Worm (Caenorhabditis elegans) whole organism, young adult: Measurements from ENCODE around the gene lin-52.
"Not testable (repeated sequence)": the region's sequence is repeated elsewhere in the genome, so short reads cannot be mapped to it uniquely, and the experiment has no call there.

Experiments used
- B0261.1 ChIP-seq: sonication (generic microtip); optimal IDR thresholded peaks from 2 replicates; lab custom pipeline; 2016; ENCODE audit warnings: mild to moderate bottlenecking, missing genetic modification characterization, moderate library complexity, missing compliant biosample characterization
- D2030.7 ChIP-seq: fragments of 200-800 bp; sonication (Bioruptor generic); IDR thresholded peaks from 2 replicates; pipeline ENCODE4 v1.3.6; 2022; ENCODE audit warnings: missing genetic modification reagents, missing genetic modification characterization, missing compliant biosample characterization
- F33H1.4 ChIP-seq: fragments of 200-800 bp; sonication (Bioruptor generic); IDR thresholded peaks from 2 replicates; pipeline ENCODE4 v1.3.6; 2022; ENCODE audit warnings: missing genetic modification reagents, missing genetic modification characterization, missing compliant biosample characterization
- F37B4.10 ChIP-seq: fragments of 200-800 bp; sonication (Bioruptor generic); IDR thresholded peaks from 2 replicates; pipeline ENCODE4 v1.3.6; 2022; ENCODE audit warnings: missing genetic modification characterization, missing compliant biosample characterization
- F49E8.2 ChIP-seq: sonication (generic microtip); optimal IDR thresholded peaks from 3 replicates; lab custom pipeline; 2017; ENCODE audit warnings: missing genetic modification characterization, mild to moderate bottlenecking, missing compliant biosample characterization, antibody characterized with exemption, moderate library complexity; ENCODE audit not compliant: insufficient read depth
- Y53F4B.3 ChIP-seq: fragments of 200-800 bp; sonication (Bioruptor generic); IDR thresholded peaks from 2 replicates; pipeline ENCODE4 v1.3.6; 2022; ENCODE audit warnings: missing genetic modification reagents, missing genetic modification characterization, missing compliant biosample characterization
- Y67H2A.10 ChIP-seq: fragments of 200-800 bp; sonication (Bioruptor generic); conservative IDR thresholded peaks from 2 replicates; pipeline ENCODE4 v1.3.6; 2022; ENCODE audit warnings: missing genetic modification reagents, missing genetic modification characterization, missing compliant biosample characterization
- Y79H2A.3 ChIP-seq: fragments of 200-800 bp; sonication (Bioruptor generic); conservative IDR thresholded peaks from 2 replicates; pipeline ENCODE4 v1.3.6; 2022; ENCODE audit warnings: missing genetic modification reagents, missing genetic modification characterization, missing compliant biosample characterization
- attf-5 ChIP-seq: fragments of 200-800 bp; sonication (Bioruptor generic); optimal IDR thresholded peaks from 2 replicates; lab custom pipeline; 2018; ENCODE audit warnings: mild to moderate bottlenecking, missing genetic modification characterization, missing compliant biosample characterization
- ccch-3 ChIP-seq: fragments of 200-800 bp; sonication (Bioruptor generic); optimal IDR thresholded peaks from 2 replicates; lab custom pipeline; 2018; ENCODE audit warnings: mild to moderate bottlenecking, missing genetic modification characterization, missing compliant biosample characterization
- ceh-91 ChIP-seq: fragments of 200-800 bp; sonication (Bioruptor generic); IDR thresholded peaks from 2 replicates; pipeline ENCODE4 v1.3.6; 2022; ENCODE audit warnings: missing genetic modification reagents, missing genetic modification characterization, missing compliant biosample characterization
- efl-1 ChIP-seq: fragments of 150-350 bp; optimal IDR thresholded peaks from 2 replicates; lab custom pipeline; 2014; ENCODE audit warnings: missing biosample characterization, missing genetic modification reagents, missing genetic modification characterization
- egrh-3 ChIP-seq: fragments of 200-800 bp; sonication (Bioruptor generic); IDR thresholded peaks from 2 replicates; pipeline ENCODE4 v1.3.6; 2022; ENCODE audit warnings: missing genetic modification reagents, missing genetic modification characterization, missing compliant biosample characterization
- ekl-4 ChIP-seq: fragments of 200-800 bp; sonication (Bioruptor generic); IDR thresholded peaks from 2 replicates; pipeline ENCODE4 v1.3.6; 2022; ENCODE audit warnings: missing genetic modification reagents, missing genetic modification characterization, missing compliant biosample characterization
- hlh-12 ChIP-seq: sonication (generic microtip); optimal IDR thresholded peaks from 2 replicates; lab custom pipeline; 2016; ENCODE audit warnings: missing genetic modification characterization, missing compliant biosample characterization
- hmg-1.2 ChIP-seq: fragments of 200-800 bp; sonication (Bioruptor generic); IDR thresholded peaks from 2 replicates; pipeline ENCODE4 v1.3.6; 2022; ENCODE audit warnings: missing genetic modification reagents, missing genetic modification characterization, missing compliant biosample characterization
- lin-26 ChIP-seq: fragments of 200-800 bp; sonication (Bioruptor generic); IDR thresholded peaks from 2 replicates; pipeline ENCODE4 v1.3.6; 2022; ENCODE audit warnings: missing genetic modification reagents, missing genetic modification characterization, missing compliant biosample characterization
- lin-54 ChIP-seq: fragments of 200-800 bp; sonication (Bioruptor generic); optimal IDR thresholded peaks from 2 replicates; lab custom pipeline; 2018; ENCODE audit warnings: mild to moderate bottlenecking, missing genetic modification characterization, missing compliant biosample characterization
- lsl-1 ChIP-seq: fragments of 200-800 bp; sonication (Bioruptor generic); optimal IDR thresholded peaks from 2 replicates; lab custom pipeline; 2018; ENCODE audit warnings: mild to moderate bottlenecking, missing genetic modification characterization, moderate library complexity, missing compliant biosample characterization
- madf-3 ChIP-seq: fragments of 200-800 bp; sonication (Bioruptor generic); IDR thresholded peaks from 2 replicates; pipeline ENCODE4 v1.3.6; 2022; ENCODE audit warnings: missing genetic modification reagents, missing genetic modification characterization, missing compliant biosample characterization
- madf-6 ChIP-seq: fragments of 200-800 bp; sonication (Bioruptor generic); IDR thresholded peaks from 2 replicates; pipeline ENCODE4 v1.3.6; 2022; ENCODE audit warnings: missing genetic modification reagents, missing genetic modification characterization, missing compliant biosample characterization
- madf-8 ChIP-seq: fragments of 200-800 bp; sonication (Bioruptor generic); conservative IDR thresholded peaks from 2 replicates; pipeline ENCODE4 v1.3.6; 2022; ENCODE audit warnings: missing genetic modification reagents, missing genetic modification characterization, missing compliant biosample characterization
- mcd-1 ChIP-seq: fragments of 200-800 bp; sonication (Bioruptor generic); IDR thresholded peaks from 2 replicates; pipeline ENCODE4 v1.3.6; 2022; ENCODE audit warnings: missing genetic modification reagents, missing genetic modification characterization, missing compliant biosample characterization
- mxl-1 ChIP-seq: sonication (generic microtip); optimal IDR thresholded peaks from 2 replicates; lab custom pipeline; 2016; ENCODE audit warnings: missing genetic modification characterization, missing compliant biosample characterization
- nfya-2 ChIP-seq: fragments of 200-800 bp; sonication (Bioruptor generic); IDR thresholded peaks from 2 replicates; pipeline ENCODE4 v1.3.6; 2022; ENCODE audit warnings: missing genetic modification reagents, missing genetic modification characterization, missing compliant biosample characterization
- nhr-80 ChIP-seq: sonication (generic microtip); optimal IDR thresholded peaks from 2 replicates; lab custom pipeline; 2016; ENCODE audit warnings: missing genetic modification characterization, missing compliant biosample characterization
- pbrm-1 ChIP-seq: fragments of 200-800 bp; sonication (Bioruptor generic); IDR thresholded peaks from 2 replicates; pipeline ENCODE4 v1.3.6; 2022; ENCODE audit warnings: missing genetic modification reagents, missing genetic modification characterization, missing compliant biosample characterization
- rcor-1 ChIP-seq: fragments of 200-800 bp; sonication (Bioruptor generic); IDR thresholded peaks from 2 replicates; pipeline ENCODE4 v1.3.6; 2022; ENCODE audit warnings: missing genetic modification reagents, missing genetic modification characterization, missing compliant biosample characterization
- rpc-1 ChIP-seq, 2 experiments: fragments of 150-350 bp in 1 of 2; sonication (generic microtip) in 1 of 2; optimal IDR thresholded peaks; 2 replicates each; lab custom pipeline; 2014 to 2018; ENCODE audit warnings: missing biosample characterization in 1 of 2, missing genetic modification characterization in 1 of 2, missing genetic modification reagents in 1 of 2, missing genotype in 1 of 2
- snpc-1.3 ChIP-seq: sonication (generic microtip); optimal IDR thresholded peaks from 2 replicates; lab custom pipeline; 2017; ENCODE audit warnings: missing genetic modification characterization, mild to moderate bottlenecking, missing compliant biosample characterization, antibody characterized with exemption, moderate library complexity, missing genotype, missing genetic modification reagents; ENCODE audit not compliant: insufficient read depth
- tbp1 ChIP-seq: fragments of 200-800 bp; sonication (Bioruptor generic); optimal IDR thresholded peaks from 2 replicates; lab custom pipeline; 2018; ENCODE audit warnings: mild to moderate bottlenecking, missing genetic modification characterization, missing compliant biosample characterization
- zfh-2 ChIP-seq: fragments of 200-800 bp; sonication (Bioruptor generic); conservative IDR thresholded peaks from 2 replicates; pipeline ENCODE4 v1.3.6; 2022; ENCODE audit warnings: missing genetic modification reagents, missing genetic modification characterization, missing compliant biosample characterization
- ztf-28 ChIP-seq: fragments of 200-800 bp; sonication (Bioruptor generic); IDR thresholded peaks from 2 replicates; pipeline ENCODE4 v1.3.6; 2022; ENCODE audit warnings: missing genetic modification reagents, missing genetic modification characterization, missing compliant biosample characterization
- ztf-3 ChIP-seq: fragments of 200-800 bp; sonication (Bioruptor generic); optimal IDR thresholded peaks from 2 replicates; lab custom pipeline; 2018; ENCODE audit warnings: mild to moderate bottlenecking, missing genetic modification characterization, missing compliant biosample characterization

Gene lin-52

DNA sequence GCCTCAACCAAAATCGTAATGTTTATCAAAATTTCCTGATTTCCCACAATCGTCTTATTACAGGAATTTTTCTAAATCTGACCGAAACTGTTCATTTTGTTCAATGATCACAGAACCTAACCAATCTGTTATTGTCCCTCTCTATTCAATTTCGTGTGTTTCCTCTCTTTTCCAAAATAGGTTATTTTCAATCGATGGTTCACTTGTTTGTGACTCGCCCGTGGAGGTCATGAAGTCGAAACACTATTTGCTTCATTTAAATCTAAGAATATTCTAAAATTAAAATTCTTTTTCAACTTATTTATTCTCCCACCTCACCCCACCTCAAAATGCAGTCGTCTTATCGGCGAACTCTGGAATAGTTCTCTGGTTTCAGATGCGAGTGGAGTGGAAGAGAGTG, 26.3 kb upstream of the lin-52 start:
- TF ChIP-seq attf-5 (GFP tag; lab: Kevin White, UChicago) (no peak), nhr-80 (tag; lab: Kevin White, UChicago) (peak; percentile 47)

DNA sequence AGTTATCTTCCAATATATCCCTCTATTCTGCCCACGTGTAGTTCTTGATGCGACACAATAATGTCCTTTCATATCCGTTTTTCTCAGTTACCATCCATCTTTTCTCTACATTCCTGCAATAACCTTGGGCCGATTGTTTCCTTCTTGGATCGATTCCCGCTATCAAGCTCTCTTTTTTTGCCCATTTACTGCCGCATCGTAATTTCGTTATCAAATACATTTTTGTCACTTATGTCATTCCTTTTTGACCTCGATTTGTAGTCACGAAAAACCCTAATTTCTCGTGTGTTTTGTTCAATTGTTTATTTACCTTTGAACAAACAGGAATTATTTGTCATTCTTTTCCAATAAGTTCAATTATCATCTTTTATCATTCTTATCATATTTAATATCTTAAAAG, 25.4 kb upstream of the lin-52 start:
- TF ChIP-seq mxl-1 (tag; lab: Kevin White, UChicago) (no peak), nhr-80 (tag; lab: Kevin White, UChicago) (peak; percentile 62)
- TF ChIP-seq, all 124 proteins: peak for 1

DNA sequence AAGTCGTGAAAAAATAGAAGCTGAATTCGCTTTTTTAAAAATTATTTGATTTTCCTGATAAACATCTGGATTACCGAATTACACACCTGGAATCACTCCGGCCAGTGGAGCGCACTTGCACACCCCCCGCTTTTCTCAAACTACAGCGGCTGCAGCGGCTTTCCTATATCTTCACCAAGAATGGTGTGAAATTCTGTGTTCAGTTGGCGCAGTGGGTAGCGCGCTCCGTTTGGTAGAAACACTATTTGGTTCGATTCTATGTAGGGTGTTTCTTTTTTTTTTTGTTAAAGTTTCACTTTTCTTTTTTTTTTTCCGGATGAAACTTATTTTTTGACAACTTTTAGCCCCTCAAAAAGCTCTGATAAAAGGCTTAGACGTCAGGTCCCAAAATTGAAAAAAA, 24.6 kb upstream of the lin-52 start:
- TF ChIP-seq madf-8 (GFP tag; lab: Robert Waterston, UW) = peak; percentile 29; the same call in 1 of the 2 replicates
- TF ChIP-seq egrh-3 (GFP tag; lab: Robert Waterston, UW) = 0 out of 2 replicates have a peak, but pooled peaks have one; percentile 14
- TF ChIP-seq tbp1 (GFP tag; lab: Kevin White, UChicago) = peak; percentile 73
- peak; percentile 74 for TF ChIP-seq mcd-1 (GFP tag; lab: Robert Waterston, UW)
- 0 out of 2 replicates have a peak, but pooled peaks have one; percentile 53 for TF ChIP-seq ztf-28
- peak; percentile 43 for TF ChIP-seq B0261.1 (tag; lab: Kevin White, UChicago)
- TF ChIP-seq madf-3 = 0 out of 2 replicates have a peak, but pooled peaks have one; percentile 57
- peak; percentile 64; the same call in 1 of the 2 replicates for TF ChIP-seq Y79H2A.3 (GFP tag; lab: Robert Waterston, UW)
- TF ChIP-seq rpc-1 (optimal IDR thresholded peaks at IDR 0.05; lab: Kevin White, UChicago) = not testable (repeated sequence)
- TF ChIP-seq rpc-1 (tag; optimal IDR thresholded peaks at IDR 0.05; lab: Kevin White, UChicago) = peak; percentile 49
- peak; percentile 59 for TF ChIP-seq madf-6 (GFP tag; lab: Robert Waterston, UW)
- TF ChIP-seq ekl-4 (GFP tag; lab: Robert Waterston, UW) = peak; percentile 21; the same call in 1 of the 2 replicates
- peak; percentile 73; the same call in 1 of the 2 replicates for TF ChIP-seq lin-26
- TF ChIP-seq hmg-1.2 (GFP tag; lab: Robert Waterston, UW) = peak; percentile 39
- 0 out of 2 replicates have a peak, but pooled peaks have one; percentile 42 for TF ChIP-seq pbrm-1 (GFP tag; lab: Robert Waterston, UW)

DNA sequence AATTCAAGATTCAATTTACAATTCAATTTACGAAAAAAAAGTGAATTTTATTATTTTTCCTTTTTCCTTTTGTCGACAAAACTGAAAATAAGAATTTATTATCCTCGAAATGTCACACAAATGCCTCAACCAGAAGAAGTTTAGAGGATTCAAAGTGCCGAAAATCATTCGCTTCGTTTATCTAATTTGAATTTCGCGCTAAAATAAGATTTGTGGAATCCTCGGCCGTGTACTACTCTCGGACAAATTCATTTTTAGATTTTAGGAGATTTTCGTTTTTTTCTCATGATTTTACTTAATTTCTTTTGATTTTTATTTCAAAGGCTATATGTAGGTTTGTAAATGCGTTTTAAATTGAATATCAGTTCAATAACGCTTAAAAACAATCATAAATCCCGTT, 24.1 kb upstream of the lin-52 start:
- TF ChIP-seq lin-26 = no peak
- TF ChIP-seq ztf-3 (GFP tag; lab: Kevin White, UChicago) = no peak
- 0 out of 2 replicates have a peak, but pooled peaks have one; percentile 21 for TF ChIP-seq rcor-1 (GFP tag; lab: Robert Waterston, UW)
- TF ChIP-seq efl-1 (GFP tag; lab: Kevin White, UChicago) = no peak
- TF ChIP-seq madf-6 (GFP tag; lab: Robert Waterston, UW) = peak; percentile 46
- TF ChIP-seq nfya-2 (GFP tag; lab: Robert Waterston, UW) = no peak
- TF ChIP-seq ccch-3 (GFP tag; lab: Kevin White, UChicago) = no peak
- no peak for TF ChIP-seq Y53F4B.3 (GFP tag; lab: Robert Waterston, UW)
- TF ChIP-seq D2030.7 (GFP tag; lab: Robert Waterston, UW) = no peak
- no peak for TF ChIP-seq F37B4.10 (GFP tag; lab: Robert Waterston, UW)
- TF ChIP-seq lin-54 (GFP tag; lab: Kevin White, UChicago) = peak; percentile 48
- TF ChIP-seq hlh-12 (tag; lab: Kevin White, UChicago) = no peak

DNA sequence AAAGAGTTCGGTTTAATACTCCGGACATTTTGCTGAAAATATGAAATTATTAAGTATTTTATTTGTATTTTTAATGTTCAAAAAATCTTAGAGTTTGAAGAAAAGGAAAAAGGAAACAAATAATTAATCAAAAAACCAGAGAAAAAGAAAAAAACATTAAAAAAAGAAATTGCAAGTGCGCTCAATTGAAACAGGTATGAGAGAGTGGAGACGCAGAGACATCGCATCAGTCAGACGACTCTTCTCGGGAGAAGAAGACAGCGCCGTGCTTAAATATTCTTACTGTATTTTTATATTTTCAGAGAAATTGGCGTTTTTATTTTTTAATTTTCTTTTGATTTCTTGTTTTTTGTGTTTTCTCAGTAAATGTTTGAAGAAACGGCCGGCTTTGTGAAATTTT, 23.5 kb upstream of the lin-52 start, which contains the start of gene mrpl-36:
mrpl-36 (minus strand) TSS at position 34 of the 400 bp plus-strand sequence.
- peak; percentile 35 for TF ChIP-seq snpc-1.3 (tag; lab: Kevin White, UChicago)
- peak; percentile 40 for TF ChIP-seq lsl-1 (GFP tag; lab: Kevin White, UChicago)
- peak; percentile 21 for TF ChIP-seq tbp1 (GFP tag; lab: Kevin White, UChicago)
- peak; percentile 27 for TF ChIP-seq attf-5 (GFP tag; lab: Kevin White, UChicago)
- peak; percentile 73 for TF ChIP-seq mcd-1 (GFP tag; lab: Robert Waterston, UW)
- TF ChIP-seq F49E8.2 = peak; percentile 44
- TF ChIP-seq lin-54 (GFP tag; lab: Kevin White, UChicago) = peak; percentile 0
- no peak for TF ChIP-seq zfh-2 (GFP tag; lab: Robert Waterston, UW)
- TF ChIP-seq F33H1.4 (GFP tag; lab: Robert Waterston, UW) = 0 out of 2 replicates have a peak, but pooled peaks have one; percentile 32
- peak; percentile 69 for TF ChIP-seq madf-6 (GFP tag; lab: Robert Waterston, UW)
- no peak for TF ChIP-seq ceh-91 (GFP tag; lab: Robert Waterston, UW)
- no peak for TF ChIP-seq Y67H2A.10 (GFP tag; lab: Robert Waterston, UW)
